ENCODE assay signal across 6 fruit fly cellular contexts in genomic region chr3R:20257180-20257936, dm6.
TF ChIP-seq lines count a peak whose summit lies in the region.

No protein-coding gene starts in this region.

- no peak for TF ChIP-seq CTCF in whole organism, embryonic (GFP tag; optimal IDR thresholded peaks at IDR 0.05; lab: Kevin White, UChicago)

TF ChIP-seq in whole organism, 6 proteins besides CTCF, POLR2A, EP300 and RAD21:
- TF ChIP-seq Dll (optimal IDR thresholded peaks at IDR 0.05; lab: Kevin White, UChicago): no peak
- peak in 1 of 2 experiments; percentile 16 for TF ChIP-seq EcR (GFP tag; optimal IDR thresholded peaks at IDR 0.05; lab: Kevin White, UChicago)
- TF ChIP-seq psq (optimal IDR thresholded peaks at IDR 0.05; lab: Kevin White, UChicago): no peak
- peak; percentile 6 for TF ChIP-seq CG8478 (optimal IDR thresholded peaks at IDR 0.05; lab: Kevin White, UChicago)

TF ChIP-seq in whole organism, adult, 20 proteins besides CTCF, POLR2A, EP300 and RAD21:
- TF ChIP-seq cic (GFP tag; optimal IDR thresholded peaks at IDR 0.05; lab: Kevin White, UChicago): peak; percentile 69
- no peak for TF ChIP-seq Clk (GFP tag; optimal IDR thresholded peaks at IDR 0.05; lab: Kevin White, UChicago)

TF ChIP-seq in whole organism, embryonic, 481 proteins besides CTCF, POLR2A, EP300 and RAD21 (continues in another document):
- 0 out of 2 replicates have a peak, but pooled peaks have one; percentile 15 for TF ChIP-seq unc-4 (GFP tag; IDR thresholded peaks at IDR 0.05; lab: Robert Waterston, UW; ENCODE audit: partially characterized antibody)
- TF ChIP-seq her (GFP tag; optimal IDR thresholded peaks at IDR 0.05; lab: Kevin White, UChicago): peak; percentile 26
- TF ChIP-seq CG34376 (GFP tag; optimal IDR thresholded peaks at IDR 0.05; lab: Kevin White, UChicago): peak; percentile 10
- TF ChIP-seq corto (GFP tag; optimal IDR thresholded peaks at IDR 0.05; lab: Kevin White, UChicago): peak; percentile 11
- no peak for TF ChIP-seq CG32767 (GFP tag; IDR thresholded peaks at IDR 0.05; lab: Robert Waterston, UW)
- peak; percentile 49; the same call in 2 of the 3 replicates for TF ChIP-seq Aef1 (GFP tag; IDR thresholded peaks at IDR 0.05; lab: Robert Waterston, UW)
- no peak for TF ChIP-seq Mes4 (GFP tag; optimal IDR thresholded peaks at IDR 0.05; lab: Kevin White, UChicago)
- no peak for TF ChIP-seq CrebB (tag; optimal IDR thresholded peaks at IDR 0.05; lab: Kevin White, UChicago)
- TF ChIP-seq CG2678 (tag; optimal IDR thresholded peaks at IDR 0.05; lab: Kevin White, UChicago): peak; percentile 19
- TF ChIP-seq CG13424 (tag; optimal IDR thresholded peaks at IDR 0.05; lab: Kevin White, UChicago): no peak
- TF ChIP-seq knrl (GFP tag; IDR thresholded peaks at IDR 0.05; lab: Robert Waterston, UW; ENCODE audit: partially characterized antibody): no peak
- TF ChIP-seq BtbVII (GFP tag; optimal IDR thresholded peaks at IDR 0.05; lab: Kevin White, UChicago): peak; percentile 15
- TF ChIP-seq slbo (GFP tag; IDR thresholded peaks at IDR 0.05; lab: Robert Waterston, UW): 0 out of 2 replicates have a peak, but pooled peaks have one; percentile 12
- no peak for TF ChIP-seq ssp (GFP tag; IDR thresholded peaks at IDR 0.05; lab: Robert Waterston, UW)
- no peak for TF ChIP-seq CG4707 (GFP tag; optimal IDR thresholded peaks at IDR 0.05; lab: Kevin White, UChicago)
- no peak for TF ChIP-seq Fer2 (tag; optimal IDR thresholded peaks at IDR 0.05; lab: Kevin White, UChicago)
- TF ChIP-seq chif (GFP tag; optimal IDR thresholded peaks at IDR 0.05; lab: Kevin White, UChicago): no peak
- TF ChIP-seq mld (GFP tag; IDR thresholded peaks at IDR 0.05; lab: Robert Waterston, UW; ENCODE audit: partially characterized antibody): no peak
- TF ChIP-seq ato (GFP tag; IDR thresholded peaks at IDR 0.05; lab: Robert Waterston, UW; ENCODE audit: partially characterized antibody): no peak
- 0 out of 2 replicates have a peak, but pooled peaks have one; percentile 32 for TF ChIP-seq ranshi (GFP tag; IDR thresholded peaks at IDR 0.05; lab: Robert Waterston, UW)

TF ChIP-seq in whole organism, prepupa, 60 proteins besides CTCF, POLR2A, EP300 and RAD21 (continues in another document):
- TF ChIP-seq fkh (GFP tag; optimal IDR thresholded peaks at IDR 0.05; lab: Kevin White, UChicago) (peak; percentile 93), CG6276 (GFP tag; optimal IDR thresholded peaks at IDR 0.05; lab: Kevin White, UChicago) (peak; percentile 62), CG32006 (GFP tag; optimal IDR thresholded peaks at IDR 0.05; lab: Kevin White, UChicago) (no peak), CG34406 (GFP tag; optimal IDR thresholded peaks at IDR 0.05; lab: Kevin White, UChicago) (no peak), vri (GFP tag; optimal IDR thresholded peaks at IDR 0.05; lab: Kevin White, UChicago) (peak; percentile 13), CG6163 (GFP tag; IDR thresholded peaks at IDR 0.05; lab: Robert Waterston, UW) (peak; percentile 71; the same call in 2 of the 3 replicates), Eip78C (GFP tag; lab: Kevin White, UChicago) (peak; percentile 72), Eip75B (GFP tag; optimal IDR thresholded peaks at IDR 0.05; lab: Kevin White, UChicago) (peak; percentile 16), Hr39 (GFP tag; optimal IDR thresholded peaks at IDR 0.05; lab: Kevin White, UChicago) (no peak), CG31627 (GFP tag; optimal IDR thresholded peaks at IDR 0.05; lab: Kevin White, UChicago) (no peak), salr (GFP tag; optimal IDR thresholded peaks at IDR 0.05; lab: Kevin White, UChicago) (peak in 1 of 2 experiments; percentile 52), Blimp-1 (GFP tag; optimal IDR thresholded peaks at IDR 0.05; lab: Kevin White, UChicago) (no peak), Ets21C (GFP tag; optimal IDR thresholded peaks at IDR 0.05; lab: Kevin White, UChicago) (no peak), spab (GFP tag; optimal IDR thresholded peaks at IDR 0.05; lab: Kevin White, UChicago) (peak; percentile 71), ss (GFP tag; optimal IDR thresholded peaks at IDR 0.05; lab: Kevin White, UChicago) (peak; percentile 90 to 92), CG8119 (GFP tag; IDR thresholded peaks at IDR 0.05; lab: Robert Waterston, UW) (peak; percentile 74), Ets96B (tag; optimal IDR thresholded peaks at IDR 0.05; lab: Kevin White, UChicago) (peak; percentile 61), Lpt (GFP tag; optimal IDR thresholded peaks at IDR 0.05; lab: Kevin White, UChicago) (peak; percentile 34), CG16779 (tag; optimal IDR thresholded peaks at IDR 0.05; lab: Kevin White, UChicago) (peak; percentile 68), cyc (GFP tag; optimal IDR thresholded peaks at IDR 0.05; lab: Kevin White, UChicago) (no peak), Hr4 (GFP tag; optimal IDR thresholded peaks at IDR 0.05; lab: Kevin White, UChicago) (no peak), CG4318 (GFP tag; optimal IDR thresholded peaks at IDR 0.05; lab: Kevin White, UChicago) (no peak)

TF ChIP-seq in whole organism, pupa, 21 proteins besides CTCF, POLR2A, EP300 and RAD21:
- no peak for TF ChIP-seq D1 (tag; optimal IDR thresholded peaks at IDR 0.05; lab: Kevin White, UChicago)
- no peak for TF ChIP-seq CG10348 (GFP tag; IDR thresholded peaks at IDR 0.05; lab: Robert Waterston, UW)
- 0 out of 2 replicates have a peak, but pooled peaks have one; percentile 34 for TF ChIP-seq rn (GFP tag; IDR thresholded peaks at IDR 0.05; lab: Robert Waterston, UW)
- peak; percentile 86 for TF ChIP-seq EcR (GFP tag; optimal IDR thresholded peaks at IDR 0.05; lab: Kevin White, UChicago)
- peak; percentile 37; the same call in 1 of the 3 replicates for TF ChIP-seq fd96Ca (GFP tag; IDR thresholded peaks at IDR 0.05; lab: Robert Waterston, UW)
- TF ChIP-seq CG8159 (tag; optimal IDR thresholded peaks at IDR 0.05; lab: Kevin White, UChicago): peak; percentile 39
- no peak for TF ChIP-seq Pif1B (GFP tag; optimal IDR thresholded peaks at IDR 0.05; lab: Kevin White, UChicago)
- TF ChIP-seq Pif1A (GFP tag; optimal IDR thresholded peaks at IDR 0.05; lab: Kevin White, UChicago): peak; percentile 68
- no peak for TF ChIP-seq Snoo (tag; optimal IDR thresholded peaks at IDR 0.05; lab: Kevin White, UChicago)
- TF ChIP-seq CG32121 (GFP tag; IDR thresholded peaks at IDR 0.05; lab: Robert Waterston, UW): peak; percentile 13; the same call in 1 of the 2 replicates
- TF ChIP-seq CG14655 (GFP tag; optimal IDR thresholded peaks at IDR 0.05; lab: Kevin White, UChicago): peak; percentile 43
- TF ChIP-seq Ets98B (GFP tag; IDR thresholded peaks at IDR 0.05; lab: Robert Waterston, UW): 0 out of 2 replicates have a peak, but pooled peaks have one; percentile 27
- no peak; the same call in 2 of the 3 replicates for TF ChIP-seq CG4496 (GFP tag; IDR thresholded peaks at IDR 0.05; lab: Robert Waterston, UW)
- TF ChIP-seq CG34367 (tag; optimal IDR thresholded peaks at IDR 0.05; lab: Kevin White, UChicago): peak; percentile 70
- peak; percentile 50 for TF ChIP-seq CG15710 (tag; optimal IDR thresholded peaks at IDR 0.05; lab: Kevin White, UChicago)
- peak; percentile 92 for TF ChIP-seq gl (tag; optimal IDR thresholded peaks at IDR 0.05; lab: Kevin White, UChicago)
- peak; percentile 31 for TF ChIP-seq CG9948 (tag; optimal IDR thresholded peaks at IDR 0.05; lab: Kevin White, UChicago)
- peak; percentile 76 for TF ChIP-seq CG13204 (GFP tag; optimal IDR thresholded peaks at IDR 0.05; lab: Kevin White, UChicago)
- TF ChIP-seq CG17806 (tag; optimal IDR thresholded peaks at IDR 0.05; lab: Kevin White, UChicago): peak; percentile 37
- TF ChIP-seq CG12605 (GFP tag; IDR thresholded peaks at IDR 0.05; lab: Robert Waterston, UW): peak; percentile 45
- peak; percentile 44 for TF ChIP-seq CG8301 (tag; optimal IDR thresholded peaks at IDR 0.05; lab: Kevin White, UChicago)
TF ChIP-seq in whole organism, pupa: peak in this region for 16.

TF ChIP-seq in whole organism, wandering third instar larva, 38 proteins besides CTCF, POLR2A, EP300 and RAD21 (continues in another document):
- TF ChIP-seq Hr83 (GFP tag; optimal IDR thresholded peaks at IDR 0.05; lab: Kevin White, UChicago; ENCODE audit: poor library complexity, severe bottlenecking): peak; percentile 37
- peak; percentile 20 for TF ChIP-seq brk (GFP tag; optimal IDR thresholded peaks at IDR 0.05; lab: Kevin White, UChicago)
- TF ChIP-seq CG9705 (GFP tag; optimal IDR thresholded peaks at IDR 0.05; lab: Kevin White, UChicago): no peak
- TF ChIP-seq Mio (GFP tag; optimal IDR thresholded peaks at IDR 0.05; lab: Kevin White, UChicago): no peak
- no peak for TF ChIP-seq N (GFP tag; optimal IDR thresholded peaks at IDR 0.05; lab: Kevin White, UChicago)
- no peak for TF ChIP-seq jim (GFP tag; optimal IDR thresholded peaks at IDR 0.05; lab: Kevin White, UChicago)
- TF ChIP-seq Hr78 (GFP tag; optimal IDR thresholded peaks at IDR 0.05; lab: Kevin White, UChicago): no peak
- TF ChIP-seq dl (GFP tag; optimal IDR thresholded peaks at IDR 0.05; lab: Kevin White, UChicago; ENCODE audit: insufficient read depth in 1 of 2, partially characterized antibody in 2 of 2): no peak
- no peak for TF ChIP-seq sage (GFP tag; optimal IDR thresholded peaks at IDR 0.05; lab: Kevin White, UChicago)
- no peak for TF ChIP-seq Myc (optimal IDR thresholded peaks at IDR 0.05; lab: Kevin White, UChicago)
- no peak for TF ChIP-seq CG32264 (GFP tag; optimal IDR thresholded peaks at IDR 0.05; lab: Kevin White, UChicago)
- TF ChIP-seq Dfd (GFP tag; optimal IDR thresholded peaks at IDR 0.05; lab: Kevin White, UChicago): no peak
- TF ChIP-seq dsf (GFP tag; optimal IDR thresholded peaks at IDR 0.05; lab: Kevin White, UChicago; ENCODE audit: borderline replicate concordance): no peak
- TF ChIP-seq tai (GFP tag; optimal IDR thresholded peaks at IDR 0.05; lab: Kevin White, UChicago): no peak
- peak; percentile 33 for TF ChIP-seq Dif (GFP tag; optimal IDR thresholded peaks at IDR 0.05; lab: Kevin White, UChicago; ENCODE audit: partially characterized antibody)
- TF ChIP-seq usp (GFP tag; optimal IDR thresholded peaks at IDR 0.05; lab: Kevin White, UChicago): no peak
- peak; percentile 85 for TF ChIP-seq psq (GFP tag; optimal IDR thresholded peaks at IDR 0.05; lab: Kevin White, UChicago)
- no peak for TF ChIP-seq Sp1 (GFP tag; optimal IDR thresholded peaks at IDR 0.05; lab: Kevin White, UChicago)
- peak; percentile 27 for TF ChIP-seq Vsx2 (GFP tag; optimal IDR thresholded peaks at IDR 0.05; lab: Kevin White, UChicago; ENCODE audit: partially characterized antibody)
- peak; percentile 49 for TF ChIP-seq Rel (GFP tag; optimal IDR thresholded peaks at IDR 0.05; lab: Kevin White, UChicago)
- peak; percentile 38 for TF ChIP-seq Rel (tag; optimal IDR thresholded peaks at IDR 0.05; lab: Kevin White, UChicago)
- no peak for TF ChIP-seq Jra (GFP tag; optimal IDR thresholded peaks at IDR 0.05; lab: Kevin White, UChicago)
- TF ChIP-seq CrebA (GFP tag; optimal IDR thresholded peaks at IDR 0.05; lab: Kevin White, UChicago; ENCODE audit: borderline replicate concordance): peak; percentile 83
- TF ChIP-seq GATAd (GFP tag; optimal IDR thresholded peaks at IDR 0.05; lab: Kevin White, UChicago): no peak
- TF ChIP-seq sv (GFP tag; optimal IDR thresholded peaks at IDR 0.05; lab: Kevin White, UChicago): no peak
- TF ChIP-seq Hnf4 (GFP tag; optimal IDR thresholded peaks at IDR 0.05; lab: Kevin White, UChicago): peak; percentile 11
- TF ChIP-seq OdsH (GFP tag; optimal IDR thresholded peaks at IDR 0.05; lab: Kevin White, UChicago): no peak
